Fruit fly (Drosophila melanogaster) whole organism, adult: Measurements from ENCODE around the gene Ndf.

Experiments used
- CG7045 ChIP-seq: fragments of 200-800 bp; sonication (Bioruptor generic); optimal IDR thresholded peaks from 2 replicates; lab custom pipeline; 2017; ENCODE audit warnings: missing biosample characterization, mild to moderate bottlenecking, missing genetic modification characterization
- bab1 ChIP-seq: fragments of 200-800 bp; sonication (Bioruptor generic); optimal IDR thresholded peaks from 3 replicates; lab custom pipeline; 2019; ENCODE audit warnings: missing biosample characterization, mild to moderate bottlenecking, missing genetic modification characterization, moderate library complexity

DNA sequence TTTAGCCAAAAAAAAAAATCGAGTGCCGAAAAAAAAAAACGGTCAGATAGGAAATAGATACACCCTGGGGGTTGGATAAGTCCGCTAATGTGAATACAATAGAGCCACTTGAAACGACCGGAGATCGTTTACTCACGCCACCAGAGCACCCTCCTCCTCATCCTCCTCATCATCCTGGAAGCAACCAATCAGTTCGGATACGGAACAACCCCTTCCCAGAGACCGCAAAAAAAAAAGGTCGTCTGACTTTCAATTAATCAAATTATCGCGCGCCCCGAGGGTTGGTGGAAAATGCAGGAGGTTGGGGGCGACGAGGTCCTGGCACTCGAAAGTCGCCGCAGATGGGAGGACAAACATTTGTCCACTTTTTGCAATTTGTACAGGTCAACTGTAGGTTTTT lies 31.0 kb upstream of the Ndf start:
- TF ChIP-seq CG7045 (GFP tag; lab: Kevin White, UChicago), result no peak
- no peak for TF ChIP-seq bab1 (GFP tag; lab: Kevin White, UChicago)
